Fruit fly (Drosophila melanogaster) whole organism, embryonic: Measurements from ENCODE around the gene CG9737.

Experiments
- Atf-2 ChIP-seq: fragments of 200-800 bp; sonication (Bioruptor generic); optimal IDR thresholded peaks from 2 replicates; lab custom pipeline; 2016; ENCODE audit warnings: missing biosample characterization, missing genetic modification characterization
- CG10147 ChIP-seq: fragments of 200-800 bp; sonication (Bioruptor generic); optimal IDR thresholded peaks from 2 replicates; lab custom pipeline; 2019; ENCODE audit warnings: missing biosample characterization, mild to moderate bottlenecking, missing genetic modification characterization, moderate library complexity
- CG10979 ChIP-seq: fragments of 200-800 bp; sonication (Bioruptor generic); optimal IDR thresholded peaks from 2 replicates; lab custom pipeline; 2018; ENCODE audit warnings: missing biosample characterization, mild to moderate bottlenecking, missing genetic modification characterization, moderate library complexity
- CG11398 ChIP-seq: fragments of 200-800 bp; sonication (Bioruptor generic); optimal IDR thresholded peaks from 2 replicates; lab custom pipeline; 2016; ENCODE audit warnings: missing biosample characterization, missing genetic modification characterization
- CG11723 ChIP-seq: fragments of 200-800 bp; sonication (Bioruptor generic); optimal IDR thresholded peaks from 2 replicates; lab custom pipeline; 2017; ENCODE audit warnings: missing biosample characterization, mild to moderate bottlenecking, missing genetic modification characterization
- CG12155 ChIP-seq: fragments of 200-800 bp; sonication (Bioruptor generic); optimal IDR thresholded peaks from 3 replicates; lab custom pipeline; 2016; ENCODE audit warnings: missing biosample characterization, missing genetic modification characterization
- CG13123 ChIP-seq: fragments of 200-800 bp; sonication (Bioruptor generic); optimal IDR thresholded peaks from 2 replicates; lab custom pipeline; 2016; ENCODE audit warnings: missing biosample characterization, missing genetic modification characterization
- CG14014 ChIP-seq: fragments of 200-800 bp; sonication (Bioruptor generic); IDR thresholded peaks from 2 replicates; pipeline ENCODE4 v1.3.6; 2022; ENCODE audit warnings: missing biosample characterization, missing genetic modification characterization
- CG17385 ChIP-seq: fragments of 200-800 bp; sonication (Bioruptor generic); optimal IDR thresholded peaks from 3 replicates; lab custom pipeline; 2018; ENCODE audit warnings: missing biosample characterization, mild to moderate bottlenecking, missing genetic modification characterization
- CG17912 ChIP-seq: fragments of 200-800 bp; sonication (Bioruptor generic); optimal IDR thresholded peaks from 2 replicates; lab custom pipeline; 2018; ENCODE audit warnings: missing biosample characterization, mild to moderate bottlenecking, missing genetic modification characterization
- CG18262 ChIP-seq: fragments of 200-800 bp; optimal IDR thresholded peaks from 3 replicates; lab custom pipeline; 2019; ENCODE audit warnings: missing biosample characterization, mild to moderate bottlenecking, missing genetic modification characterization, moderate library complexity
- CG2202 ChIP-seq: fragments of 200-800 bp; sonication (Bioruptor generic); optimal IDR thresholded peaks from 2 replicates; lab custom pipeline; 2018; ENCODE audit warnings: missing biosample characterization, mild to moderate bottlenecking, missing genetic modification characterization
- CG2678 ChIP-seq: fragments of 200-800 bp; sonication (Bioruptor generic); optimal IDR thresholded peaks from 3 replicates; lab custom pipeline; 2019; ENCODE audit warnings: missing biosample characterization, mild to moderate bottlenecking, missing genetic modification characterization, moderate library complexity
- CG2712 ChIP-seq: fragments of 200-800 bp; optimal IDR thresholded peaks from 3 replicates; lab custom pipeline; 2019; ENCODE audit warnings: missing biosample characterization, mild to moderate bottlenecking, missing genetic modification characterization, moderate library complexity
- CG30403 ChIP-seq: fragments of 200-800 bp; sonication (Bioruptor generic); optimal IDR thresholded peaks from 3 replicates; lab custom pipeline; 2016; ENCODE audit warnings: missing biosample characterization, missing genetic modification characterization
- CG3838 ChIP-seq: fragments of 200-800 bp; sonication (Bioruptor generic); optimal IDR thresholded peaks from 3 replicates; lab custom pipeline; 2016; ENCODE audit warnings: missing biosample characterization, missing genetic modification characterization
- CG4617 ChIP-seq: fragments of 200-800 bp; sonication (Bioruptor generic); optimal IDR thresholded peaks from 3 replicates; lab custom pipeline; 2016; ENCODE audit warnings: missing biosample characterization, missing genetic modification characterization, borderline replicate concordance
- CG4730 ChIP-seq: fragments of 200-800 bp; sonication (Bioruptor generic); IDR thresholded peaks from 2 replicates; pipeline ENCODE4 v1.3.6; 2022; ENCODE audit warnings: missing biosample characterization, missing genetic modification characterization
- CG6689 ChIP-seq: fragments of 200-800 bp; sonication (Bioruptor generic); IDR thresholded peaks from 2 replicates; pipeline ENCODE4 v1.3.6; 2022; ENCODE audit warnings: missing biosample characterization, missing genetic modification characterization
- CG7745 ChIP-seq: fragments of 200-800 bp; sonication (Bioruptor generic); optimal IDR thresholded peaks from 2 replicates; lab custom pipeline; 2018; ENCODE audit warnings: missing biosample characterization, mild to moderate bottlenecking, missing genetic modification characterization, moderate library complexity
- CG7928 ChIP-seq: fragments of 200-800 bp; sonication (Bioruptor generic); optimal IDR thresholded peaks from 2 replicates; lab custom pipeline; 2017; ENCODE audit warnings: missing biosample characterization, mild to moderate bottlenecking, missing genetic modification characterization
- CG8290 ChIP-seq, 3 experiments: fragments of 200-800 bp; sonication (Bioruptor generic); optimal IDR thresholded peaks; 2 replicates each; lab custom pipeline; 2016 to 2019; ENCODE audit warnings: missing biosample characterization in 3 of 3, missing genetic modification characterization in 3 of 3, mild to moderate bottlenecking in 2 of 3, moderate library complexity in 1 of 3
- CG8944 ChIP-seq: fragments of 200-800 bp; sonication (Bioruptor generic); optimal IDR thresholded peaks from 3 replicates; lab custom pipeline; 2016; ENCODE audit warnings: missing biosample characterization, missing genetic modification characterization
- D19B ChIP-seq: fragments of 200-800 bp; sonication (Bioruptor generic); optimal IDR thresholded peaks from 2 replicates; lab custom pipeline; 2017; ENCODE audit warnings: missing biosample characterization, mild to moderate bottlenecking, missing genetic modification characterization
- Dbx ChIP-seq: fragments of 200-800 bp; sonication (Bioruptor generic); IDR thresholded peaks from 3 replicates; pipeline ENCODE4 v1.3.6; 2022; ENCODE audit warnings: missing biosample characterization, missing genetic modification characterization
- E2f2 ChIP-seq: fragments of 200-800 bp; sonication (Bioruptor generic); IDR thresholded peaks from 2 replicates; pipeline ENCODE4 v1.3.6; 2022; ENCODE audit warnings: missing biosample characterization, missing genetic modification characterization
- Hmx ChIP-seq: fragments of 200-800 bp; sonication (Bioruptor generic); optimal IDR thresholded peaks from 2 replicates; lab custom pipeline; 2016; ENCODE audit warnings: missing biosample characterization, missing genetic modification characterization
- Kr ChIP-seq: fragments of 200-800 bp; sonication (Bioruptor generic); optimal IDR thresholded peaks from 2 replicates; lab custom pipeline; 2017; ENCODE audit warnings: missing biosample characterization, mild to moderate bottlenecking, missing genetic modification characterization
- NC2α ChIP-seq: fragments of 200-800 bp; sonication (Bioruptor generic); optimal IDR thresholded peaks from 2 replicates; lab custom pipeline; 2016; ENCODE audit warnings: missing biosample characterization, missing genetic modification characterization
- Nf-YA ChIP-seq: fragments of 200-800 bp; sonication (Bioruptor generic); IDR thresholded peaks from 2 replicates; pipeline ENCODE4 v1.3.6; 2022; ENCODE audit warnings: missing biosample characterization, missing genetic modification characterization
- Nf-YC ChIP-seq: fragments of 200-800 bp; optimal IDR thresholded peaks from 3 replicates; lab custom pipeline; 2019; ENCODE audit warnings: missing biosample characterization, mild to moderate bottlenecking, missing genetic modification characterization, moderate library complexity
- Oaz ChIP-seq: fragments of 200-800 bp; sonication (Bioruptor generic); IDR thresholded peaks from 2 replicates; pipeline ENCODE4 v1.3.6; 2022; ENCODE audit warnings: missing biosample characterization, missing genetic modification characterization
- Stat92E ChIP-seq, 3 experiments: fragments of >200 bp in 2 of 3; fragments of 200-800 bp in 1 of 3; sonication (Bioruptor generic) in 1 of 3; optimal IDR thresholded peaks; 2 replicates each; lab custom pipeline; 2017 to 2019; ENCODE audit warnings: missing biosample characterization in 3 of 3, missing genetic modification characterization in 3 of 3, mild to moderate bottlenecking in 1 of 3, moderate library complexity in 1 of 3
- chn ChIP-seq: fragments of 200-800 bp; sonication (Bioruptor generic); optimal IDR thresholded peaks from 2 replicates; lab custom pipeline; 2016; ENCODE audit warnings: missing biosample characterization, missing genetic modification characterization
- ci ChIP-seq: fragments of 200-800 bp; sonication (Bioruptor generic); IDR thresholded peaks from 3 replicates; pipeline ENCODE4 v1.3.6; 2022; ENCODE audit warnings: missing biosample characterization, missing genetic modification characterization
- croc ChIP-seq: fragments of 200-800 bp; sonication (Bioruptor generic); conservative IDR thresholded peaks from 3 replicates; pipeline ENCODE4 v1.3.6; 2022; ENCODE audit warnings: missing biosample characterization, missing genetic modification characterization
- en ChIP-seq: fragments of 200-800 bp; sonication (Bioruptor generic); optimal IDR thresholded peaks from 2 replicates; lab custom pipeline; 2016; ENCODE audit warnings: missing biosample characterization, missing genetic modification characterization
- gcm2 ChIP-seq: fragments of 200-800 bp; sonication (Bioruptor generic); optimal IDR thresholded peaks from 2 replicates; lab custom pipeline; 2016; ENCODE audit warnings: missing biosample characterization, missing genetic modification characterization
- hkb ChIP-seq, 2 experiments: fragments of 200-800 bp in 1 of 2; fragments of >200 bp in 1 of 2; sonication (Bioruptor generic) in 1 of 2; IDR thresholded peaks in 1 of 2; optimal IDR thresholded peaks in 1 of 2; 2 replicates each; pipeline versions ENCODE4 v1.3.6 to Lab custom; 2017 to 2022; ENCODE audit warnings: missing biosample characterization in 1 of 2, missing genetic modification characterization in 1 of 2
- ind ChIP-seq: fragments of 200-800 bp; sonication (Bioruptor generic); optimal IDR thresholded peaks from 3 replicates; lab custom pipeline; 2016; ENCODE audit warnings: missing biosample characterization, missing genetic modification characterization
- jigr1 ChIP-seq: fragments of 200-800 bp; sonication (Bioruptor generic); IDR thresholded peaks from 3 replicates; pipeline ENCODE4 v1.3.6; 2022; ENCODE audit warnings: missing biosample characterization, missing genetic modification characterization
- jumu ChIP-seq: fragments of 200-800 bp; sonication (Bioruptor generic); optimal IDR thresholded peaks from 3 replicates; lab custom pipeline; 2016; ENCODE audit warnings: missing biosample characterization, missing genetic modification characterization
- lola ChIP-seq, 3 experiments: fragments of >200 bp in 2 of 3; fragments of 200-800 bp in 1 of 3; sonication (Bioruptor generic) in 1 of 3; optimal IDR thresholded peaks; 2 replicates each; lab custom pipeline; 2017 to 2019; ENCODE audit warnings: missing biosample characterization in 3 of 3, missing genetic modification characterization in 3 of 3, mild to moderate bottlenecking in 1 of 3, moderate library complexity in 1 of 3
- phol ChIP-seq: fragments of 200-800 bp; sonication (Bioruptor generic); optimal IDR thresholded peaks from 3 replicates; lab custom pipeline; 2018; ENCODE audit warnings: missing biosample characterization, mild to moderate bottlenecking, missing genetic modification characterization, moderate library complexity
- sens-2 ChIP-seq: fragments of 200-800 bp; sonication (Bioruptor generic); IDR thresholded peaks from 2 replicates; pipeline ENCODE4 v1.3.6; 2022; ENCODE audit warnings: missing biosample characterization, missing genetic modification characterization
- sisA ChIP-seq: fragments of 200-800 bp; sonication (Bioruptor generic); IDR thresholded peaks from 2 replicates; pipeline ENCODE4 v1.3.6; 2022; ENCODE audit warnings: missing biosample characterization, missing genetic modification characterization
- sr ChIP-seq: fragments of 200-800 bp; sonication (Bioruptor generic); IDR thresholded peaks from 3 replicates; pipeline ENCODE4 v1.3.6; 2022; ENCODE audit warnings: missing biosample characterization, missing genetic modification characterization
- wek ChIP-seq: fragments of 200-800 bp; sonication (Bioruptor generic); optimal IDR thresholded peaks from 3 replicates; lab custom pipeline; 2018; ENCODE audit warnings: missing biosample characterization, mild to moderate bottlenecking, missing genetic modification characterization, moderate library complexity
- wor ChIP-seq: fragments of 200-800 bp; sonication (Bioruptor generic); IDR thresholded peaks from 2 replicates; pipeline ENCODE4 v1.3.6; 2022; ENCODE audit warnings: missing biosample characterization, missing genetic modification characterization

Gene CG9737

dm6 chr3R:30255255-30256121 lies 12.4 kb upstream of the CG9737 start (continued):
- TF ChIP-seq CG12155 (GFP tag; lab: Kevin White, UChicago) (no peak), ci (GFP tag; lab: Robert Waterston, UW) (peak; percentile 74; the same call in 1 of the 3 replicates), Atf-2 (no peak), CG4617 (GFP tag; lab: Kevin White, UChicago) (no peak), sens-2 (GFP tag; lab: Robert Waterston, UW) (no peak), CG11723 (GFP tag; lab: Kevin White, UChicago) (no peak), Nf-YC (tag; lab: Kevin White, UChicago) (no peak), jigr1 (no peak), CG30403 (no peak), CG8290 (GFP tag; optimal IDR thresholded peaks at IDR 0.05; lab: Kevin White, UChicago) (no peak), CG8290 (tag; optimal IDR thresholded peaks at IDR 0.05; lab: Kevin White, UChicago) (no peak), CG17385 (no peak), wek (GFP tag; lab: Kevin White, UChicago) (no peak), CG14014 (no peak), CG6689 (peak; percentile 34; the same call in 1 of the 2 replicates), jumu (GFP tag; lab: Kevin White, UChicago) (no peak), chn (GFP tag; lab: Kevin White, UChicago) (no peak), CG17912 (GFP tag; lab: Kevin White, UChicago) (no peak), CG2712 (tag; lab: Kevin White, UChicago) (peak; percentile 51), Hmx (GFP tag; lab: Kevin White, UChicago) (no peak), phol (tag; lab: Kevin White, UChicago) (peak; percentile 5), NC2α (no peak), sisA (no peak), gcm2 (GFP tag; lab: Kevin White, UChicago) (no peak), D19B (no peak), hkb (optimal IDR thresholded peaks at IDR 0.05; lab: Kevin White, UChicago) (no peak), hkb (GFP tag; IDR thresholded peaks at IDR 0.05; lab: Robert Waterston, UW) (no peak), Stat92E (GFP tag; optimal IDR thresholded peaks at IDR 0.05; lab: Kevin White, UChicago) (no peak), CG10979 (tag; lab: Kevin White, UChicago) (peak; percentile 44), sr (GFP tag; lab: Robert Waterston, UW) (no peak), ind (no peak), en (GFP tag; lab: Kevin White, UChicago) (no peak), Nf-YA (GFP tag; lab: Robert Waterston, UW) (no peak), CG10147 (GFP tag; lab: Kevin White, UChicago) (no peak), lola (GFP tag; optimal IDR thresholded peaks at IDR 0.05; lab: Kevin White, UChicago) (peak in 1 of 3 experiments; percentile 29), croc (GFP tag; lab: Robert Waterston, UW) (no peak), CG11398 (GFP tag; lab: Kevin White, UChicago) (no peak), wor (GFP tag; lab: Robert Waterston, UW) (no peak), Kr (GFP tag; lab: Kevin White, UChicago) (no peak), CG2202 (tag; lab: Kevin White, UChicago) (no peak), CG13123 (no peak), CG18262 (peak; percentile 55), Dbx (GFP tag; lab: Robert Waterston, UW) (no peak), CG8944 (no peak), CG4730 (GFP tag; lab: Robert Waterston, UW) (no peak), CG2678 (no peak), E2f2 (GFP tag; lab: Robert Waterston, UW) (no peak), CG7928 (no peak), Oaz (GFP tag; lab: Robert Waterston, UW) (no peak), CG3838 (no peak), CG7745 (tag; lab: Kevin White, UChicago) (no peak)
